Worm (Caenorhabditis elegans): ENCODE measurements around the gene nhr-155.

- TF ChIP-seq snpc-4 (GFP tag; optimal IDR thresholded peaks at IDR 0.05) (no peak), snpc-4 (tag; optimal IDR thresholded peaks at IDR 0.05) (no peak), nhr-27 (tag; optimal IDR thresholded peaks at IDR 0.05) (no peak), tbp1 (GFP tag; optimal IDR thresholded peaks at IDR 0.05) (no peak), dox-1 (GFP tag; IDR thresholded peaks at IDR 0.05) (no peak), ama-1 (optimal IDR thresholded peaks at IDR 0.05) (no peak), ama-1 (GFP tag; optimal IDR thresholded peaks at IDR 0.05) (no peak)
These were observed 19.8 kb upstream of the nhr-155 start, which contains the start of gene nhr-210 for ce11 chrV:519445-519844.
